Fruit fly (Drosophila melanogaster) whole organism, embryonic: ENCODE results near the gene CG14015.
A peak's percentile ranks its signal among the peaks of the same experiment; 100 is the strongest.

Experiments used
- CG10979 ChIP-seq: fragments of 200-800 bp; sonication (Bioruptor generic); optimal IDR thresholded peaks from 2 replicates; lab custom pipeline; 2018; ENCODE audit warnings: missing biosample characterization, mild to moderate bottlenecking, missing genetic modification characterization, moderate library complexity
- CG11247 ChIP-seq: fragments of 200-800 bp; sonication (Bioruptor generic); IDR thresholded peaks from 2 replicates; pipeline ENCODE4 v1.3.6; 2022; ENCODE audit warnings: missing biosample characterization, missing genetic modification characterization
- CG13123 ChIP-seq: fragments of 200-800 bp; sonication (Bioruptor generic); optimal IDR thresholded peaks from 2 replicates; lab custom pipeline; 2016; ENCODE audit warnings: missing biosample characterization, missing genetic modification characterization
- CG13894 ChIP-seq: fragments of 200-800 bp; sonication (Bioruptor generic); optimal IDR thresholded peaks from 3 replicates; lab custom pipeline; 2018; ENCODE audit warnings: missing biosample characterization, mild to moderate bottlenecking, missing genetic modification characterization, moderate library complexity
- CG14667 ChIP-seq: fragments of 200-800 bp; sonication (Bioruptor generic); IDR thresholded peaks from 2 replicates; pipeline ENCODE4 v1.3.6; 2022; ENCODE audit warnings: missing biosample characterization, missing genetic modification characterization
- CG1529 ChIP-seq: fragments of 200-800 bp; sonication (Bioruptor generic); optimal IDR thresholded peaks from 3 replicates; lab custom pipeline; 2018; ENCODE audit warnings: missing biosample characterization, missing genetic modification characterization
- CG1603 ChIP-seq: fragments of 200-800 bp; sonication (Bioruptor generic); optimal IDR thresholded peaks from 2 replicates; lab custom pipeline; 2019; ENCODE audit warnings: missing biosample characterization, mild to moderate bottlenecking, missing genetic modification characterization, moderate library complexity
- CG7271 ChIP-seq: fragments of 200-800 bp; sonication (Bioruptor generic); optimal IDR thresholded peaks from 2 replicates; lab custom pipeline; 2018; ENCODE audit warnings: missing biosample characterization, mild to moderate bottlenecking, missing genetic modification characterization, moderate library complexity
- CG9727 ChIP-seq: fragments of 200-800 bp; sonication (Bioruptor generic); optimal IDR thresholded peaks from 3 replicates; lab custom pipeline; 2017; ENCODE audit warnings: missing biosample characterization, mild to moderate bottlenecking, missing genetic modification characterization
- Dek ChIP-seq: fragments of 200-800 bp; sonication (Bioruptor generic); optimal IDR thresholded peaks from 3 replicates; lab custom pipeline; 2019; ENCODE audit warnings: missing biosample characterization, mild to moderate bottlenecking, missing genetic modification characterization, moderate library complexity
- Dfd ChIP-seq, 2 experiments: fragments of >200 bp; optimal IDR thresholded peaks; 2 replicates each; lab custom pipeline; 2017; ENCODE audit warnings: missing biosample characterization in 2 of 2, missing genetic modification characterization in 2 of 2
- Dp ChIP-seq: fragments of 200-800 bp; sonication (Bioruptor generic); optimal IDR thresholded peaks from 2 replicates; lab custom pipeline; 2018; ENCODE audit warnings: missing biosample characterization, mild to moderate bottlenecking, missing genetic modification characterization, moderate library complexity
- E2f2 ChIP-seq: fragments of 200-800 bp; sonication (Bioruptor generic); IDR thresholded peaks from 2 replicates; pipeline ENCODE4 v1.3.6; 2022; ENCODE audit warnings: missing biosample characterization, missing genetic modification characterization
- Ets65A ChIP-seq: fragments of 200-800 bp; sonication (Bioruptor generic); peaks from one replicate; lab custom pipeline; 2016; ENCODE audit warnings: missing biosample characterization, missing genetic modification characterization
- HHEX ChIP-seq: fragments of 200-800 bp; sonication (Bioruptor generic); optimal IDR thresholded peaks from 3 replicates; lab custom pipeline; 2017; ENCODE audit warnings: missing biosample characterization, mild to moderate bottlenecking, missing genetic modification characterization, missing genetic modification reagents
- HLH4C ChIP-seq: fragments of 200-800 bp; sonication (Bioruptor generic); IDR thresholded peaks from 3 replicates; pipeline ENCODE4 v1.3.6; 2022; ENCODE audit warnings: missing biosample characterization, missing genetic modification characterization; ENCODE audit not compliant: partially characterized antibody
- Hmr ChIP-seq: fragments of 200-800 bp; sonication (Bioruptor generic); optimal IDR thresholded peaks from 3 replicates; lab custom pipeline; 2017; ENCODE audit warnings: mild to moderate bottlenecking, missing biosample characterization, missing genetic modification reagents, missing genetic modification characterization
- Kr ChIP-seq: fragments of 200-800 bp; sonication (Bioruptor generic); optimal IDR thresholded peaks from 2 replicates; lab custom pipeline; 2017; ENCODE audit warnings: missing biosample characterization, mild to moderate bottlenecking, missing genetic modification characterization
- Mad ChIP-seq: fragments of 200-800 bp; sonication (Bioruptor generic); optimal IDR thresholded peaks from 2 replicates; lab custom pipeline; 2016; ENCODE audit warnings: missing biosample characterization, missing genetic modification characterization
- Pdp1 ChIP-seq, 2 experiments: fragments of 200-800 bp; sonication (Bioruptor generic); optimal IDR thresholded peaks; 3 replicates each; lab custom pipeline; 2016; ENCODE audit warnings: missing biosample characterization in 2 of 2, missing genetic modification characterization in 2 of 2, mild to moderate bottlenecking in 1 of 2, moderate library complexity in 1 of 2
- Ptx1 ChIP-seq: fragments of 200-800 bp; sonication (Bioruptor generic); IDR thresholded peaks from 2 replicates; pipeline ENCODE4 v1.3.6; 2022; ENCODE audit warnings: missing biosample characterization, missing genetic modification characterization
- Xrp1 ChIP-seq: fragments of 200-800 bp; sonication (Bioruptor generic); IDR thresholded peaks from 2 replicates; pipeline ENCODE4 v1.3.6; 2022; ENCODE audit warnings: missing biosample characterization, missing genetic modification characterization
- amos ChIP-seq: fragments of 200-800 bp; sonication (Bioruptor generic); IDR thresholded peaks from 2 replicates; pipeline ENCODE4 v1.3.6; 2022; ENCODE audit warnings: missing biosample characterization, missing genetic modification characterization; ENCODE audit not compliant: partially characterized antibody
- aop ChIP-seq: fragments of 200-800 bp; sonication (Bioruptor generic); IDR thresholded peaks from 2 replicates; pipeline ENCODE4 v1.3.6; 2022; ENCODE audit warnings: missing biosample characterization, missing genetic modification characterization
- ash1 ChIP-seq: fragments of 200-800 bp; sonication (Bioruptor generic); optimal IDR thresholded peaks from 2 replicates; lab custom pipeline; 2018; ENCODE audit warnings: missing biosample characterization, mild to moderate bottlenecking, missing genetic modification characterization
- bab2 ChIP-seq: fragments of 200-800 bp; sonication (Bioruptor generic); optimal IDR thresholded peaks from 2 replicates; lab custom pipeline; 2016; ENCODE audit warnings: missing biosample characterization, missing genetic modification characterization
- btn ChIP-seq: fragments of 200-800 bp; sonication (Bioruptor generic); optimal IDR thresholded peaks from 2 replicates; lab custom pipeline; 2016; ENCODE audit warnings: missing biosample characterization, missing genetic modification characterization
- chif ChIP-seq, 2 experiments: fragments of 200-800 bp; sonication (Bioruptor generic); optimal IDR thresholded peaks; 3 replicates each; lab custom pipeline; 2016; ENCODE audit warnings: missing biosample characterization in 2 of 2, missing genetic modification characterization in 2 of 2
- crp ChIP-seq, 2 experiments: fragments of 200-800 bp; sonication (Bioruptor generic); optimal IDR thresholded peaks; 2 replicates in 1 of 2; 3 replicates in 1 of 2; lab custom pipeline; 2017; ENCODE audit warnings: missing biosample characterization in 2 of 2, missing genetic modification characterization in 2 of 2, mild to moderate bottlenecking in 1 of 2, moderate library complexity in 1 of 2
- eve ChIP-seq, 2 experiments: fragments of >200 bp; optimal IDR thresholded peaks; 2 replicates each; lab custom pipeline; 2017; ENCODE audit warnings: missing biosample characterization in 2 of 2, missing genetic modification characterization in 2 of 2
- fru ChIP-seq: fragments of >200 bp; optimal IDR thresholded peaks from 2 replicates; lab custom pipeline; 2017
- gem ChIP-seq: fragments of 200-800 bp; sonication (Bioruptor generic); optimal IDR thresholded peaks from 2 replicates; lab custom pipeline; 2019; ENCODE audit warnings: missing biosample characterization, mild to moderate bottlenecking, missing genetic modification characterization, moderate library complexity
- gfzf ChIP-seq: fragments of 200-800 bp; sonication (Bioruptor generic); optimal IDR thresholded peaks from 2 replicates; lab custom pipeline; 2016; ENCODE audit warnings: missing biosample characterization, mild to moderate bottlenecking, missing genetic modification characterization, moderate library complexity
- gsb ChIP-seq: fragments of 200-800 bp; sonication (Bioruptor generic); IDR thresholded peaks from 2 replicates; pipeline ENCODE4 v1.3.6; 2022; ENCODE audit warnings: missing biosample characterization, missing genetic modification characterization
- inv ChIP-seq: fragments of 200-800 bp; sonication (Bioruptor generic); IDR thresholded peaks from 2 replicates; pipeline ENCODE4 v1.3.6; 2022; ENCODE audit warnings: missing biosample characterization, missing genetic modification characterization; ENCODE audit not compliant: partially characterized antibody
- kah ChIP-seq: fragments of 200-800 bp; sonication (Bioruptor generic); optimal IDR thresholded peaks from 2 replicates; lab custom pipeline; 2018; ENCODE audit warnings: missing biosample characterization, mild to moderate bottlenecking, missing genetic modification characterization
- knrl ChIP-seq: fragments of 200-800 bp; sonication (Bioruptor generic); IDR thresholded peaks from 3 replicates; pipeline ENCODE4 v1.3.6; 2022; ENCODE audit warnings: missing biosample characterization, missing genetic modification characterization; ENCODE audit not compliant: partially characterized antibody
- nmo ChIP-seq: fragments of 200-800 bp; sonication (Bioruptor generic); optimal IDR thresholded peaks from 2 replicates; lab custom pipeline; 2018; ENCODE audit warnings: missing biosample characterization, mild to moderate bottlenecking, missing genetic modification characterization, moderate library complexity
- phol ChIP-seq: fragments of 200-800 bp; sonication (Bioruptor generic); optimal IDR thresholded peaks from 3 replicates; lab custom pipeline; 2018; ENCODE audit warnings: missing biosample characterization, mild to moderate bottlenecking, missing genetic modification characterization, moderate library complexity
- schlank ChIP-seq: fragments of 200-800 bp; sonication (Bioruptor generic); optimal IDR thresholded peaks from 2 replicates; lab custom pipeline; 2018; ENCODE audit warnings: missing biosample characterization, mild to moderate bottlenecking, missing genetic modification characterization
- sqz ChIP-seq: fragments of 200-800 bp; sonication (Bioruptor generic); optimal IDR thresholded peaks from 3 replicates; lab custom pipeline; 2018; ENCODE audit warnings: missing biosample characterization, mild to moderate bottlenecking, missing genetic modification characterization
- trem ChIP-seq: fragments of 200-800 bp; optimal IDR thresholded peaks from 3 replicates; lab custom pipeline; 2019; ENCODE audit warnings: missing biosample characterization, mild to moderate bottlenecking, missing genetic modification characterization, moderate library complexity
- tup ChIP-seq: fragments of 200-800 bp; sonication (Bioruptor generic); optimal IDR thresholded peaks from 2 replicates; lab custom pipeline; 2016; ENCODE audit warnings: missing biosample characterization, mild to moderate bottlenecking, missing genetic modification characterization, moderate library complexity
- zen ChIP-seq: fragments of 200-800 bp; sonication (Bioruptor generic); optimal IDR thresholded peaks from 3 replicates; lab custom pipeline; 2018; ENCODE audit warnings: missing biosample characterization, mild to moderate bottlenecking, missing genetic modification characterization, moderate library complexity

The CG14015 gene

dm6 chr2L:5541935-5542685 is 3.1 kb upstream of the CG14015 start, which contains the start of the genes Hel25E and Lam (continued):
- TF ChIP-seq schlank (tag; lab: Kevin White, UChicago) (no peak), gsb (no peak), phol (tag; lab: Kevin White, UChicago) (peak; percentile 96), tup (GFP tag; lab: Kevin White, UChicago) (no peak), ash1 (GFP tag; lab: Kevin White, UChicago) (no peak)
- TF ChIP-seq, all 482 proteins: peak for 96

dm6 chr2L:5537063-5537462 is 1.9 kb downstream of the CG14015 start:
- TF ChIP-seq E2f2 (peak; percentile 54), Dp (peak; percentile 48), Pdp1 (GFP tag; optimal IDR thresholded peaks at IDR 0.05; lab: Kevin White, UChicago) (peak in 1 of 2 experiments; percentile 85), chif (GFP tag; optimal IDR thresholded peaks at IDR 0.05; lab: Kevin White, UChicago) (no peak)
- TF ChIP-seq, all 482 proteins: peak for 3

DNA sequence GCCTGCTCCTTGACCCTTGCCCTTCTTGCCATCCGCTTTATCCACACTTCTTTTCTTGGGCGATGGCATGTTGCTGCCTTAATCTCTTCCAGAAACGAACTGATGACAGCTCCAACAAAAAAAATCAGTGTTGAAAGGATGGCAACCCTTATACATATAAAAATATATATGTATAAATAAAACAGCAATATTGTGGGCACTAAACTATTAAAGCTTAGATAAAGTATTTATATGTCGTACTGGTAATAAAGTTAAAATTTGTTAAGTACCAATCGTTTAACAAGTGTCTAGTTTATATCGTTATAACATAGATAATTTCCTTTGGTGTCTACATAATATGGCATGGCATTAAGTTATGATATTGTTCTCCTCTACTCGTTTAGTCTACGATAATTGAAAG is 2.3 kb downstream of the CG14015 start, which contains the start of gene tomb:
TSS of gene tomb (minus strand) at position 101 of the 400 bp plus-strand sequence.
- TF ChIP-seq CG13894 (tag; lab: Kevin White, UChicago): no peak
- TF ChIP-seq kah (GFP tag; lab: Kevin White, UChicago): no peak
- TF ChIP-seq CG13123 (GFP tag; lab: Kevin White, UChicago): no peak
- no peak for TF ChIP-seq Ptx1 (GFP tag; lab: Robert Waterston, UW)
- no peak for TF ChIP-seq Mad
- TF ChIP-seq CG1529 (GFP tag; lab: Kevin White, UChicago): no peak
- no peak for TF ChIP-seq Xrp1 (GFP tag; lab: Robert Waterston, UW)
- TF ChIP-seq btn (GFP tag; lab: Kevin White, UChicago): no peak
- no peak for TF ChIP-seq fru (lab: Kevin White, UChicago)

- no peak for TF ChIP-seq CG10979
- TF ChIP-seq amos: peak; percentile 49; the same call in 1 of the 2 replicates
- no peak for TF ChIP-seq zen
- TF ChIP-seq crp (GFP tag; optimal IDR thresholded peaks at IDR 0.05; lab: Kevin White, UChicago): peak in 1 of 2 experiments; percentile 11
- no peak for TF ChIP-seq sqz (GFP tag; lab: Kevin White, UChicago)
- TF ChIP-seq bab2: no peak
- no peak for TF ChIP-seq trem (tag; lab: Kevin White, UChicago)
- TF ChIP-seq Kr (GFP tag; lab: Kevin White, UChicago): no peak
- TF ChIP-seq knrl (GFP tag; lab: Robert Waterston, UW): peak; percentile 49
- TF ChIP-seq gfzf (GFP tag; lab: Kevin White, UChicago): peak; percentile 0
- TF ChIP-seq Ets65A (GFP tag; lab: Kevin White, UChicago): no peak
- TF ChIP-seq Hmr: no peak
- TF ChIP-seq Dfd (GFP tag; optimal IDR thresholded peaks at IDR 0.05; lab: Kevin White, UChicago): no peak
- no peak for TF ChIP-seq CG9727
- TF ChIP-seq aop (GFP tag; lab: Robert Waterston, UW): no peak
- TF ChIP-seq inv: no peak
- TF ChIP-seq HLH4C (GFP tag; lab: Robert Waterston, UW): peak; percentile 65; the same call in 2 of the 3 replicates
- no peak for TF ChIP-seq CG13894 (tag; lab: Kevin White, UChicago)
- no peak for TF ChIP-seq Dek
- TF ChIP-seq HHEX: no peak
- TF ChIP-seq CG11247 (GFP tag; lab: Robert Waterston, UW): no peak
- TF ChIP-seq eve (GFP tag; optimal IDR thresholded peaks at IDR 0.05; lab: Kevin White, UChicago): no peak
- no peak for TF ChIP-seq CG1603 (tag; lab: Kevin White, UChicago)
- TF ChIP-seq nmo (GFP tag; lab: Kevin White, UChicago): peak; percentile 14
- no peak for TF ChIP-seq CG7271
- TF ChIP-seq gem (tag; lab: Kevin White, UChicago): no peak
- no peak for TF ChIP-seq CG14667 (GFP tag; lab: Robert Waterston, UW)
Measured at dm6 chr2L:5532061-5532460, 6.9 kb downstream of the CG14015 start, which contains the start of gene Coq6. Gene Coq6 (minus strand): TSS chr2L:5532223.
